Fruit fly (Drosophila melanogaster) whole organism, embryonic: ENCODE results near the gene Cchl.

Experiments
- B-H1 ChIP-seq: fragments of 200-800 bp; sonication (Bioruptor generic); IDR thresholded peaks from 3 replicates; pipeline ENCODE4 v1.3.6; 2022; ENCODE audit warnings: missing biosample characterization, missing genetic modification characterization
- Bgb ChIP-seq: fragments of 200-800 bp; sonication (Bioruptor generic); IDR thresholded peaks from 2 replicates; pipeline ENCODE4 v1.3.6; 2022; ENCODE audit warnings: missing biosample characterization, missing genetic modification characterization; ENCODE audit not compliant: partially characterized antibody
- Blimp-1 ChIP-seq: fragments of 200-800 bp; sonication (Bioruptor generic); optimal IDR thresholded peaks from 3 replicates; lab custom pipeline; 2018; ENCODE audit warnings: missing biosample characterization, missing genetic modification characterization, mild to moderate bottlenecking, moderate library complexity, missing genetic modification reagents
- C15 ChIP-seq: fragments of 200-800 bp; sonication (Bioruptor generic); IDR thresholded peaks from 3 replicates; pipeline ENCODE4 v1.3.6; 2022; ENCODE audit warnings: missing biosample characterization, missing genetic modification characterization
- CG10366 ChIP-seq: fragments of 200-800 bp; sonication (Bioruptor generic); IDR thresholded peaks from 2 replicates; pipeline ENCODE4 v1.3.6; 2022; ENCODE audit warnings: missing biosample characterization, missing genetic modification characterization
- CG10959 ChIP-seq: fragments of 200-800 bp; sonication (Bioruptor generic); IDR thresholded peaks from 2 replicates; pipeline ENCODE4 v1.3.6; 2022; ENCODE audit warnings: missing biosample characterization, missing genetic modification characterization
- CG11456 ChIP-seq: fragments of 200-800 bp; sonication (Bioruptor generic); IDR thresholded peaks from 3 replicates; pipeline ENCODE4 v1.3.6; 2022; ENCODE audit warnings: missing biosample characterization, missing genetic modification characterization
- CG11504 ChIP-seq: fragments of 200-800 bp; sonication (Bioruptor generic); optimal IDR thresholded peaks from 3 replicates; lab custom pipeline; 2019; ENCODE audit warnings: missing biosample characterization, mild to moderate bottlenecking, missing genetic modification characterization, moderate library complexity
- CG12236 ChIP-seq: fragments of 200-800 bp; sonication (Bioruptor generic); optimal IDR thresholded peaks from 2 replicates; lab custom pipeline; 2016; ENCODE audit warnings: missing biosample characterization, missing genetic modification characterization
- CG13123 ChIP-seq: fragments of 200-800 bp; sonication (Bioruptor generic); optimal IDR thresholded peaks from 2 replicates; lab custom pipeline; 2016; ENCODE audit warnings: missing biosample characterization, missing genetic modification characterization
- CG13424 ChIP-seq: fragments of 200-800 bp; sonication (Bioruptor generic); optimal IDR thresholded peaks from 2 replicates; lab custom pipeline; 2019; ENCODE audit warnings: missing biosample characterization, mild to moderate bottlenecking, missing genetic modification characterization, moderate library complexity
- CG15696 ChIP-seq: fragments of 200-800 bp; sonication (Bioruptor generic); optimal IDR thresholded peaks from 2 replicates; lab custom pipeline; 2019; ENCODE audit warnings: missing biosample characterization, mild to moderate bottlenecking, missing genetic modification characterization, moderate library complexity
- CG1647 ChIP-seq: fragments of 200-800 bp; sonication (Bioruptor generic); optimal IDR thresholded peaks from 3 replicates; lab custom pipeline; 2016; ENCODE audit warnings: missing biosample characterization, missing genetic modification characterization
- CG17361 ChIP-seq: fragments of 200-800 bp; sonication (Bioruptor generic); IDR thresholded peaks from 3 replicates; pipeline ENCODE4 v1.3.6; 2022; ENCODE audit warnings: missing biosample characterization, missing genetic modification characterization
- CG17385 ChIP-seq: fragments of 200-800 bp; sonication (Bioruptor generic); optimal IDR thresholded peaks from 3 replicates; lab custom pipeline; 2018; ENCODE audit warnings: missing biosample characterization, mild to moderate bottlenecking, missing genetic modification characterization
- CG17612 ChIP-seq: fragments of 200-800 bp; sonication (Bioruptor generic); IDR thresholded peaks from 2 replicates; pipeline ENCODE4 v1.3.6; 2022; ENCODE audit warnings: missing biosample characterization, missing genetic modification characterization
- CG2712 ChIP-seq: fragments of 200-800 bp; optimal IDR thresholded peaks from 3 replicates; lab custom pipeline; 2019; ENCODE audit warnings: missing biosample characterization, mild to moderate bottlenecking, missing genetic modification characterization, moderate library complexity
- CG31365 ChIP-seq: fragments of 200-800 bp; sonication (Bioruptor generic); optimal IDR thresholded peaks from 2 replicates; lab custom pipeline; 2018; ENCODE audit warnings: missing biosample characterization, mild to moderate bottlenecking, missing genetic modification characterization
- CG34224 ChIP-seq: fragments of 200-800 bp; sonication (Bioruptor generic); IDR thresholded peaks from 3 replicates; pipeline ENCODE4 v1.3.6; 2022; ENCODE audit warnings: missing biosample characterization, missing genetic modification characterization; ENCODE audit not compliant: partially characterized antibody
- CG3847 ChIP-seq: fragments of 200-800 bp; sonication (Bioruptor generic); IDR thresholded peaks from 2 replicates; pipeline ENCODE4 v1.3.6; 2022; ENCODE audit warnings: missing biosample characterization, missing genetic modification characterization
- CG4360 ChIP-seq: fragments of 200-800 bp; sonication (Bioruptor generic); IDR thresholded peaks from 2 replicates; pipeline ENCODE4 v1.3.6; 2022; ENCODE audit warnings: missing biosample characterization, missing genetic modification characterization
- CG7556 ChIP-seq: fragments of 200-800 bp; sonication (Bioruptor generic); optimal IDR thresholded peaks from 2 replicates; lab custom pipeline; 2017; ENCODE audit warnings: missing biosample characterization, mild to moderate bottlenecking, missing genetic modification characterization
- CG9797 ChIP-seq: fragments of 200-800 bp; sonication (Bioruptor generic); optimal IDR thresholded peaks from 3 replicates; lab custom pipeline; 2018; ENCODE audit warnings: missing biosample characterization, mild to moderate bottlenecking, missing genetic modification characterization
- CG9876 ChIP-seq: fragments of 200-800 bp; sonication (Bioruptor generic); optimal IDR thresholded peaks from 2 replicates; lab custom pipeline; 2016; ENCODE audit warnings: missing biosample characterization, missing genetic modification characterization
- Dad ChIP-seq: fragments of 200-800 bp; sonication (Bioruptor generic); optimal IDR thresholded peaks from 3 replicates; lab custom pipeline; 2016; ENCODE audit warnings: missing biosample characterization, missing genetic modification characterization
- Dek ChIP-seq: fragments of 200-800 bp; sonication (Bioruptor generic); optimal IDR thresholded peaks from 3 replicates; lab custom pipeline; 2019; ENCODE audit warnings: missing biosample characterization, mild to moderate bottlenecking, missing genetic modification characterization, moderate library complexity
- Ets65A ChIP-seq: fragments of 200-800 bp; sonication (Bioruptor generic); peaks from one replicate; lab custom pipeline; 2016; ENCODE audit warnings: missing biosample characterization, missing genetic modification characterization
- Jarid2 ChIP-seq: fragments of 200-800 bp; sonication (Bioruptor generic); optimal IDR thresholded peaks from 3 replicates; lab custom pipeline; 2017; ENCODE audit warnings: mild to moderate bottlenecking, missing biosample characterization, missing genetic modification reagents, missing genetic modification characterization
- Kr ChIP-seq: fragments of 200-800 bp; sonication (Bioruptor generic); optimal IDR thresholded peaks from 2 replicates; lab custom pipeline; 2017; ENCODE audit warnings: missing biosample characterization, mild to moderate bottlenecking, missing genetic modification characterization
- MESR4 ChIP-seq: fragments of 200-800 bp; sonication (Bioruptor generic); optimal IDR thresholded peaks from 2 replicates; lab custom pipeline; 2018; ENCODE audit warnings: missing biosample characterization, mild to moderate bottlenecking, missing genetic modification characterization, moderate library complexity
- Rfx ChIP-seq: fragments of 200-800 bp; sonication (Bioruptor generic); IDR thresholded peaks from 2 replicates; pipeline ENCODE4 v1.3.6; 2022; ENCODE audit warnings: missing biosample characterization, missing genetic modification characterization
- Taf1 ChIP-seq: fragments of 200-800 bp; sonication (Bioruptor generic); IDR thresholded peaks from 2 replicates; pipeline ENCODE4 v1.3.6; 2022; ENCODE audit warnings: missing biosample characterization, missing genetic modification characterization
- ash1 ChIP-seq: fragments of 200-800 bp; sonication (Bioruptor generic); optimal IDR thresholded peaks from 2 replicates; lab custom pipeline; 2018; ENCODE audit warnings: missing biosample characterization, mild to moderate bottlenecking, missing genetic modification characterization
- chinmo ChIP-seq: fragments of 200-800 bp; sonication (Bioruptor generic); IDR thresholded peaks from 4 replicates; pipeline ENCODE4 v1.3.6; 2022; ENCODE audit warnings: missing biosample characterization, missing genetic modification characterization; ENCODE audit not compliant: partially characterized antibody
- dysf ChIP-seq: fragments of 200-800 bp; sonication (Bioruptor generic); IDR thresholded peaks from 3 replicates; pipeline ENCODE4 v1.3.6; 2022; ENCODE audit warnings: missing biosample characterization, missing genetic modification characterization
- eve ChIP-seq, 2 experiments: fragments of >200 bp; optimal IDR thresholded peaks; 2 replicates each; lab custom pipeline; 2017; ENCODE audit warnings: missing biosample characterization in 2 of 2, missing genetic modification characterization in 2 of 2
- grau ChIP-seq: fragments of 200-800 bp; optimal IDR thresholded peaks from 3 replicates; lab custom pipeline; 2019; ENCODE audit warnings: missing biosample characterization, mild to moderate bottlenecking, missing genetic modification characterization, moderate library complexity
- maf-S ChIP-seq: fragments of 200-800 bp; sonication (Bioruptor generic); optimal IDR thresholded peaks from 2 replicates; lab custom pipeline; 2016; ENCODE audit warnings: missing biosample characterization, missing genetic modification characterization
- onecut ChIP-seq: fragments of 200-800 bp; sonication (Bioruptor generic); IDR thresholded peaks from 2 replicates; pipeline ENCODE4 v1.3.6; 2022; ENCODE audit warnings: missing biosample characterization, missing genetic modification characterization
- pum ChIP-seq: fragments of 200-800 bp; sonication (Bioruptor generic); optimal IDR thresholded peaks from 2 replicates; lab custom pipeline; 2016; ENCODE audit warnings: missing biosample characterization, missing genetic modification characterization
- sens-2 ChIP-seq: fragments of 200-800 bp; sonication (Bioruptor generic); IDR thresholded peaks from 2 replicates; pipeline ENCODE4 v1.3.6; 2022; ENCODE audit warnings: missing biosample characterization, missing genetic modification characterization
- sisA ChIP-seq: fragments of 200-800 bp; sonication (Bioruptor generic); IDR thresholded peaks from 2 replicates; pipeline ENCODE4 v1.3.6; 2022; ENCODE audit warnings: missing biosample characterization, missing genetic modification characterization
- slp2 ChIP-seq: fragments of 200-800 bp; sonication (Bioruptor generic); optimal IDR thresholded peaks from 2 replicates; lab custom pipeline; 2016; ENCODE audit warnings: missing biosample characterization, missing genetic modification characterization
- sob ChIP-seq: fragments of 200-800 bp; sonication (Bioruptor generic); IDR thresholded peaks from 2 replicates; pipeline ENCODE4 v1.3.6; 2022; ENCODE audit warnings: missing biosample characterization, missing genetic modification characterization
- tll ChIP-seq, 2 experiments: fragments of 200-800 bp in 1 of 2; fragments of >200 bp in 1 of 2; sonication (Bioruptor generic) in 1 of 2; optimal IDR thresholded peaks; 2 replicates each; lab custom pipeline; 2017 to 2019; ENCODE audit warnings: missing biosample characterization in 2 of 2, missing genetic modification characterization in 2 of 2, mild to moderate bottlenecking in 1 of 2, moderate library complexity in 1 of 2
- tup ChIP-seq: fragments of 200-800 bp; sonication (Bioruptor generic); optimal IDR thresholded peaks from 2 replicates; lab custom pipeline; 2016; ENCODE audit warnings: missing biosample characterization, mild to moderate bottlenecking, missing genetic modification characterization, moderate library complexity
- unc-4 ChIP-seq: fragments of 200-800 bp; sonication (Bioruptor generic); IDR thresholded peaks from 2 replicates; pipeline ENCODE4 v1.3.6; 2022; ENCODE audit warnings: missing biosample characterization, missing genetic modification characterization; ENCODE audit not compliant: partially characterized antibody
- wdn ChIP-seq: fragments of 200-800 bp; sonication (Bioruptor generic); IDR thresholded peaks from 2 replicates; pipeline ENCODE4 v1.3.6; 2022; ENCODE audit warnings: missing biosample characterization, missing genetic modification characterization
- wek ChIP-seq: fragments of 200-800 bp; sonication (Bioruptor generic); optimal IDR thresholded peaks from 3 replicates; lab custom pipeline; 2018; ENCODE audit warnings: missing biosample characterization, mild to moderate bottlenecking, missing genetic modification characterization, moderate library complexity
- z ChIP-seq: fragments of 200-800 bp; sonication (Bioruptor generic); IDR thresholded peaks from 3 replicates; pipeline ENCODE4 v1.3.6; 2022; ENCODE audit warnings: missing biosample characterization, missing genetic modification characterization

The Cchl gene

dm6 chr3R:22018777-22019420, 8.4 kb downstream of the Cchl start, which contains the start of gene Idh3b (continued):
- TF ChIP-seq CG4360 (GFP tag; lab: Robert Waterston, UW) (no peak), maf-S (GFP tag; lab: Kevin White, UChicago) (peak; percentile 28), Bgb (GFP tag; lab: Robert Waterston, UW) (peak; percentile 98), MESR4 (GFP tag; lab: Kevin White, UChicago) (peak; percentile 78), CG9797 (GFP tag; lab: Kevin White, UChicago) (peak; percentile 70), CG12236 (GFP tag; lab: Kevin White, UChicago) (no peak), onecut (GFP tag; lab: Robert Waterston, UW) (peak; percentile 77), C15 (no peak), unc-4 (GFP tag; lab: Robert Waterston, UW) (peak; percentile 97), Taf1 (GFP tag; lab: Robert Waterston, UW) (no peak), chinmo (peak; percentile 91; the same call in 3 of the 4 replicates), z (GFP tag; lab: Robert Waterston, UW) (no peak), tup (no peak), CG1647 (GFP tag; lab: Kevin White, UChicago) (peak; percentile 59), CG17612 (GFP tag; lab: Robert Waterston, UW) (no peak), CG9876 (GFP tag; lab: Kevin White, UChicago) (peak; percentile 27), Ets65A (GFP tag; lab: Kevin White, UChicago) (peak; percentile 96), wdn (GFP tag; lab: Robert Waterston, UW) (no peak), CG13424 (no peak), tll (GFP tag; optimal IDR thresholded peaks at IDR 0.05; lab: Kevin White, UChicago) (no peak), Kr (no peak), CG7556 (GFP tag; lab: Kevin White, UChicago) (no peak), CG11456 (GFP tag; lab: Robert Waterston, UW) (no peak), CG13123 (GFP tag; lab: Kevin White, UChicago) (no peak), CG3847 (peak; percentile 88), Dek (tag; lab: Kevin White, UChicago) (peak; percentile 44), CG11504 (tag; lab: Kevin White, UChicago) (no peak), CG34224 (GFP tag; lab: Robert Waterston, UW) (peak; percentile 96), CG2712 (tag; lab: Kevin White, UChicago) (peak; percentile 62), Blimp-1 (GFP tag; lab: Kevin White, UChicago) (no peak), ash1 (GFP tag; lab: Kevin White, UChicago) (no peak), Rfx (no peak), grau (tag; lab: Kevin White, UChicago) (no peak), CG17385 (peak; percentile 35), CG10366 (no peak; the same call in 1 of the 2 replicates), sisA (no peak; the same call in 1 of the 2 replicates), B-H1 (no peak), wek (GFP tag; lab: Kevin White, UChicago) (no peak), pum (GFP tag; lab: Kevin White, UChicago) (peak; percentile 70), Dad (peak; percentile 50), sob (GFP tag; lab: Robert Waterston, UW) (peak; percentile 90), CG15696 (tag; lab: Kevin White, UChicago) (no peak), dysf (GFP tag; lab: Robert Waterston, UW) (no peak; the same call in 2 of the 3 replicates), slp2 (GFP tag; lab: Kevin White, UChicago) (peak; percentile 18), CG31365 (tag; lab: Kevin White, UChicago) (no peak), CG17361 (GFP tag; lab: Robert Waterston, UW) (no peak), CG10959 (peak; percentile 15; the same call in 1 of the 2 replicates), eve (GFP tag; optimal IDR thresholded peaks at IDR 0.05; lab: Kevin White, UChicago) (no peak), sens-2 (GFP tag; lab: Robert Waterston, UW) (no peak), Jarid2 (GFP tag; lab: Kevin White, UChicago) (peak; percentile 60)
